Worm (Caenorhabditis elegans) whole organism, L4 larva: ENCODE measurements around the gene ech-6.
A peak's percentile ranks its signal among the peaks of the same experiment; 100 is the strongest.

ENCODE experiments used
- F26F4.8 ChIP-seq: fragments of 200-800 bp; sonication (Bioruptor generic); conservative IDR thresholded peaks from 2 replicates; pipeline ENCODE4 v1.3.6; 2022; ENCODE audit warnings: missing genetic modification characterization, missing compliant biosample characterization
- Y105C5A.15 ChIP-seq: fragments of 200-800 bp; sonication (Bioruptor generic); IDR thresholded peaks from 2 replicates; pipeline ENCODE4 v1.3.6; 2022; ENCODE audit warnings: missing genetic modification characterization, missing compliant biosample characterization
- ZK337.2 ChIP-seq: fragments of 200-800 bp; sonication (Bioruptor generic); IDR thresholded peaks from 2 replicates; pipeline ENCODE4 v1.3.6; 2022; ENCODE audit warnings: missing genetic modification reagents, missing genetic modification characterization, missing compliant biosample characterization
- ZK546.5 ChIP-seq, 2 experiments: sonication (generic microtip); optimal IDR thresholded peaks; 2 replicates each; lab custom pipeline; 2017; ENCODE audit warnings: missing biosample characterization in 2 of 2, missing genetic modification characterization in 2 of 2
- aha-1 ChIP-seq: fragments of 150-350 bp; peaks from one replicate; lab custom pipeline; 2014; ENCODE audit warnings: missing biosample characterization, missing genetic modification characterization
- arid-1 ChIP-seq: fragments of 200-800 bp; sonication (Bioruptor generic); conservative IDR thresholded peaks from 2 replicates; pipeline ENCODE4 v1.3.6; 2022; ENCODE audit warnings: missing genetic modification reagents, missing genetic modification characterization, missing compliant biosample characterization
- attf-4 ChIP-seq: sonication (generic microtip); optimal IDR thresholded peaks from 3 replicates; lab custom pipeline; 2017; ENCODE audit warnings: missing biosample characterization, missing genetic modification characterization
- ceh-20 ChIP-seq: fragments of 200-800 bp; sonication (Bioruptor generic); IDR thresholded peaks from 2 replicates; pipeline ENCODE4 v1.3.6; 2022; ENCODE audit warnings: missing genetic modification reagents, missing genetic modification characterization, missing compliant biosample characterization
- ceh-28 ChIP-seq: fragments of 150-350 bp; optimal IDR thresholded peaks from 2 replicates; lab custom pipeline; 2014; ENCODE audit warnings: missing biosample characterization, missing genetic modification reagents, missing genetic modification characterization
- daf-16 ChIP-seq, 3 experiments: sonication (generic microtip); optimal IDR thresholded peaks; 2 replicates each; lab custom pipeline; 2016 to 2017; ENCODE audit warnings: missing genetic modification characterization in 3 of 3, missing genetic modification reagents in 3 of 3, mild to moderate bottlenecking in 2 of 3, missing compliant biosample characterization in 2 of 3, missing biosample characterization in 1 of 3, moderate library complexity in 1 of 3
- daf-19 ChIP-seq: fragments of 200-800 bp; sonication (Bioruptor generic); conservative IDR thresholded peaks from 2 replicates; pipeline ENCODE4 v1.3.6; 2022; ENCODE audit warnings: missing genetic modification characterization, missing compliant biosample characterization
- duxl-1 ChIP-seq: sonication (generic microtip); optimal IDR thresholded peaks from 2 replicates; lab custom pipeline; 2016; ENCODE audit warnings: mild to moderate bottlenecking, missing genetic modification characterization, moderate library complexity, missing compliant biosample characterization; ENCODE audit not compliant: poor library complexity
- egl-27 ChIP-seq: sonication (generic microtip); optimal IDR thresholded peaks from 3 replicates; lab custom pipeline; 2017; ENCODE audit warnings: missing biosample characterization, missing genetic modification reagents, missing genetic modification characterization
- egl-43 ChIP-seq: fragments of 200-800 bp; sonication (Bioruptor generic); IDR thresholded peaks from 2 replicates; pipeline ENCODE4 v1.3.6; 2022; ENCODE audit warnings: missing genetic modification reagents, missing genetic modification characterization, missing compliant biosample characterization
- fkh-10 ChIP-seq: fragments of 150-350 bp; optimal IDR thresholded peaks from 2 replicates; lab custom pipeline; 2014; ENCODE audit warnings: missing biosample characterization, missing genetic modification reagents, missing genetic modification characterization
- lin-1 ChIP-seq: fragments of 200-800 bp; sonication (Bioruptor generic); IDR thresholded peaks from 2 replicates; pipeline ENCODE4 v1.3.6; 2022; ENCODE audit warnings: missing genetic modification reagents, missing genetic modification characterization, missing compliant biosample characterization
- lin-29 ChIP-seq: fragments of 200-800 bp; sonication (Bioruptor generic); IDR thresholded peaks from 2 replicates; pipeline ENCODE4 v1.3.6; 2022; ENCODE audit warnings: missing genetic modification reagents, missing genetic modification characterization, missing compliant biosample characterization
- lir-3 ChIP-seq: sonication (generic microtip); optimal IDR thresholded peaks from 2 replicates; lab custom pipeline; 2016; ENCODE audit warnings: mild to moderate bottlenecking, missing genetic modification characterization, missing compliant biosample characterization
- lsy-2 ChIP-seq, 2 experiments: fragments of 150-350 bp in 1 of 2; sonication (generic microtip) in 1 of 2; optimal IDR thresholded peaks; 2 replicates each; lab custom pipeline; 2014 to 2017; ENCODE audit warnings: missing biosample characterization in 2 of 2, missing genetic modification characterization in 2 of 2
- mdl-1 ChIP-seq, 2 experiments: fragments of 150-350 bp in 1 of 2; sonication (generic microtip) in 1 of 2; optimal IDR thresholded peaks; 2 replicates each; lab custom pipeline; 2014 to 2017; ENCODE audit warnings: missing biosample characterization in 2 of 2, missing genetic modification characterization in 2 of 2
- nhr-11 ChIP-seq: fragments of 150-350 bp; optimal IDR thresholded peaks from 2 replicates; lab custom pipeline; 2014; ENCODE audit warnings: missing biosample characterization, missing genetic modification characterization
- nhr-111 ChIP-seq: fragments of 200-800 bp; sonication (Bioruptor generic); optimal IDR thresholded peaks from 2 replicates; lab custom pipeline; 2018; ENCODE audit warnings: mild to moderate bottlenecking, missing genetic modification characterization, missing compliant biosample characterization
- nhr-28 ChIP-seq: fragments of 150-350 bp; optimal IDR thresholded peaks from 2 replicates; lab custom pipeline; 2014; ENCODE audit warnings: missing biosample characterization, missing genetic modification characterization
- nhr-41 ChIP-seq: fragments of 200-800 bp; sonication (Bioruptor generic); IDR thresholded peaks from 2 replicates; pipeline ENCODE4 v1.3.6; 2022; ENCODE audit warnings: missing genetic modification reagents, missing genetic modification characterization, missing compliant biosample characterization
- nhr-42 ChIP-seq: fragments of 200-800 bp; sonication (Bioruptor generic); IDR thresholded peaks from 2 replicates; pipeline ENCODE4 v1.3.6; 2022; ENCODE audit warnings: missing genetic modification characterization, missing compliant biosample characterization
- nhr-48 ChIP-seq: sonication (generic microtip); optimal IDR thresholded peaks from 2 replicates; lab custom pipeline; 2016; ENCODE audit warnings: mild to moderate bottlenecking, missing genetic modification characterization, missing compliant biosample characterization
- pqm-1 ChIP-seq: sonication (generic microtip); optimal IDR thresholded peaks from 2 replicates; lab custom pipeline; 2017; ENCODE audit warnings: missing biosample characterization, missing genetic modification characterization
- rbr-2 ChIP-seq: sonication (generic microtip); optimal IDR thresholded peaks from 2 replicates; lab custom pipeline; 2016; ENCODE audit warnings: missing genotype, missing genetic modification characterization, missing compliant biosample characterization
- snpc-4 ChIP-seq: fragments of 150-350 bp; optimal IDR thresholded peaks from 2 replicates; lab custom pipeline; 2014; ENCODE audit warnings: missing biosample characterization, missing genetic modification characterization
- spr-1 ChIP-seq: sonication (generic microtip); optimal IDR thresholded peaks from 2 replicates; lab custom pipeline; 2016; ENCODE audit warnings: mild to moderate bottlenecking, missing genetic modification characterization, missing compliant biosample characterization
- tra-1 ChIP-seq: fragments of 200-800 bp; sonication (Bioruptor generic); IDR thresholded peaks from 2 replicates; pipeline ENCODE4 v1.3.6; 2022; ENCODE audit warnings: missing genetic modification reagents, missing genetic modification characterization, missing compliant biosample characterization
- unc-62 ChIP-seq, 3 experiments: fragments of 150-350 bp in 1 of 3; sonication (generic microtip); optimal IDR thresholded peaks in 2 of 3; peaks in 1 of 3; 1 replicate in 1 of 3; 2 replicates in 2 of 3; lab custom pipeline; 2014 to 2017; ENCODE audit warnings: missing biosample characterization in 3 of 3, missing genetic modification characterization in 3 of 3, missing genetic modification reagents in 3 of 3, missing genotype in 1 of 3
- zfp-2 ChIP-seq: sonication (generic microtip); optimal IDR thresholded peaks from 2 replicates; lab custom pipeline; 2016; ENCODE audit warnings: mild to moderate bottlenecking, missing genetic modification characterization, missing compliant biosample characterization
- zfp-3 ChIP-seq: fragments of 200-800 bp; sonication (Bioruptor generic); conservative IDR thresholded peaks from 2 replicates; pipeline ENCODE4 v1.3.6; 2022; ENCODE audit warnings: missing genetic modification reagents, missing genetic modification characterization, missing compliant biosample characterization
- zip-11 ChIP-seq: fragments of 200-800 bp; sonication (Bioruptor generic); IDR thresholded peaks from 2 replicates; pipeline ENCODE4 v1.3.6; 2022; ENCODE audit warnings: missing genetic modification characterization, missing compliant biosample characterization
- zip-2 ChIP-seq: fragments of 150-350 bp; optimal IDR thresholded peaks from 2 replicates; lab custom pipeline; 2014; ENCODE audit warnings: missing biosample characterization, missing genetic modification characterization
- ztf-7 ChIP-seq: fragments of 150-350 bp; optimal IDR thresholded peaks from 2 replicates; lab custom pipeline; 2014; ENCODE audit warnings: missing biosample characterization, missing genetic modification characterization

ech-6 gene

ce11 chrIII:9731313-9731912 is 21.3 kb downstream of the ech-6 start:
- peak; percentile 83 for TF ChIP-seq ceh-20 (GFP tag; lab: Robert Waterston, UW)
- TF ChIP-seq snpc-4, result no peak
- no peak for TF ChIP-seq ceh-28 (tag; lab: Kevin White, UChicago)
- no peak for TF ChIP-seq nhr-42 (GFP tag; lab: Robert Waterston, UW)
- TF ChIP-seq nhr-11, result peak; percentile 16
- peak in 1 of 2 experiments; percentile 99 for TF ChIP-seq unc-62 (GFP tag; optimal IDR thresholded peaks at IDR 0.05 in 1 of 2; lab: Kevin White, UChicago)
- TF ChIP-seq unc-62 (tag; optimal IDR thresholded peaks at IDR 0.05; lab: Kevin White, UChicago), result no peak
- TF ChIP-seq ZK546.5 (tag; optimal IDR thresholded peaks at IDR 0.05; lab: Kevin White, UChicago), result no peak
- no peak for TF ChIP-seq nhr-28 (tag; lab: Kevin White, UChicago)
- TF ChIP-seq tra-1 (GFP tag; lab: Robert Waterston, UW), result peak; percentile 64; the same call in 1 of the 2 replicates
- no peak for TF ChIP-seq attf-4 (tag; lab: Kevin White, UChicago)
- no peak for TF ChIP-seq zfp-3
- no peak for TF ChIP-seq rbr-2 (tag; lab: Kevin White, UChicago)
- peak; percentile 26; the same call in 1 of the 2 replicates for TF ChIP-seq ZK337.2 (GFP tag; lab: Robert Waterston, UW)
- TF ChIP-seq nhr-111 (GFP tag; lab: Kevin White, UChicago), result no peak
- no peak for TF ChIP-seq zip-11

- TF ChIP-seq aha-1 (tag; lab: Kevin White, UChicago) (peak; percentile 80), zip-2 (tag; lab: Kevin White, UChicago) (no peak)
Measured at ce11 chrIII:9730407-9730806, 22.3 kb downstream of the ech-6 start.

DNA sequence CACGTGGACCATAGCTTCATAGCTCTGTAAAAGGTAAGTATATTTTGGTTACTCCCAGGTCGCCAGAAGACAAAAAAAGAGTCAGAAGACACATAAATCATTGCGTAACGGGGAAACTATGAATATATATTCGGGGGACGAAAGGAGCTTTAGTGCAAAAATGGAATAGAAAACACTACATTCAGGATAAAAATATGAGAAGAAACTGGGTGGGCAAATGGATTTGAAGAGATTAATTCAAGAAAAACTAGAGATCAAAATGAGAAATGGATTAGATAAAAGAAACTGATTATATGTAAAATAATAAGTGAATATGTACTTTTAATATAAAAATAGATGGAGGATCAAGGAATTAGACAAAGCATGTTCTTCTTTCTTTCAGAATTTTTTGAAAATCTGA is 25.2 kb downstream of the ech-6 start, which contains the start of gene C07A9.12:
Gene C07A9.12, minus strand, starts transcription at position 101 of the 400 bp plus-strand sequence.
- no peak for TF ChIP-seq nhr-48
- TF ChIP-seq zfp-2 (tag; lab: Kevin White, UChicago), result no peak
- TF ChIP-seq ztf-7 (tag; lab: Kevin White, UChicago), result no peak
- TF ChIP-seq F26F4.8, result no peak
- TF ChIP-seq fkh-10, result no peak
- no peak for TF ChIP-seq egl-43 (GFP tag; lab: Robert Waterston, UW)
- TF ChIP-seq lir-3, result no peak
- TF ChIP-seq arid-1 (GFP tag; lab: Robert Waterston, UW), result no peak
- no peak for TF ChIP-seq mdl-1 (tag; optimal IDR thresholded peaks at IDR 0.05; lab: Kevin White, UChicago)
- TF ChIP-seq Y105C5A.15, result no peak
- TF ChIP-seq nhr-111 (GFP tag; lab: Kevin White, UChicago), result no peak

ce11 chrIII:9725114-9725513 is 27.6 kb downstream of the ech-6 start, which contains the start of gene clec-162:
clec-162 (minus strand) TSS chrIII:9725214.
- TF ChIP-seq egl-27 (tag; lab: Kevin White, UChicago), result no peak
- no peak for TF ChIP-seq daf-19
- no peak for TF ChIP-seq daf-16 (GFP tag; optimal IDR thresholded peaks at IDR 0.05; lab: Kevin White, UChicago)
- no peak for TF ChIP-seq daf-16 (tag; optimal IDR thresholded peaks at IDR 0.05; lab: Kevin White, UChicago)
- TF ChIP-seq duxl-1 (tag; lab: Kevin White, UChicago), result no peak
- no peak for TF ChIP-seq spr-1
- TF ChIP-seq lsy-2 (tag; optimal IDR thresholded peaks at IDR 0.05; lab: Kevin White, UChicago), result no peak
- TF ChIP-seq lin-1, result no peak
- no peak for TF ChIP-seq pqm-1 (tag; lab: Kevin White, UChicago)
- TF ChIP-seq lin-29, result no peak
- TF ChIP-seq nhr-41 (GFP tag; lab: Robert Waterston, UW), result no peak
